Fruit fly (Drosophila melanogaster) whole organism, embryonic: ENCODE results near the gene Brms1.

Source experiments
- Asciz ChIP-seq: fragments of 200-800 bp; sonication (Bioruptor generic); optimal IDR thresholded peaks from 2 replicates; lab custom pipeline; 2017; ENCODE audit warnings: missing biosample characterization, mild to moderate bottlenecking, missing genetic modification characterization, missing genetic modification reagents
- Bgb ChIP-seq: fragments of 200-800 bp; sonication (Bioruptor generic); IDR thresholded peaks from 2 replicates; pipeline ENCODE4 v1.3.6; 2022; ENCODE audit warnings: missing biosample characterization, missing genetic modification characterization; ENCODE audit not compliant: partially characterized antibody
- Bteb2 ChIP-seq: fragments of 200-800 bp; sonication (Bioruptor generic); optimal IDR thresholded peaks from 2 replicates; lab custom pipeline; 2016; ENCODE audit warnings: missing biosample characterization, missing genetic modification characterization
- CG10274 ChIP-seq: fragments of 200-800 bp; sonication (Bioruptor generic); optimal IDR thresholded peaks from 3 replicates; lab custom pipeline; 2017; ENCODE audit warnings: missing biosample characterization, mild to moderate bottlenecking, missing genetic modification characterization
- CG12391 ChIP-seq: fragments of 200-800 bp; sonication (Bioruptor generic); optimal IDR thresholded peaks from 3 replicates; lab custom pipeline; 2018; ENCODE audit warnings: missing biosample characterization, mild to moderate bottlenecking, missing genetic modification characterization, moderate library complexity
- CG13287 ChIP-seq: fragments of 200-800 bp; sonication (Bioruptor generic); IDR thresholded peaks from 2 replicates; pipeline ENCODE4 v1.3.6; 2022; ENCODE audit warnings: missing biosample characterization, missing genetic modification characterization; ENCODE audit not compliant: partially characterized antibody
- CG13775 ChIP-seq: fragments of 200-800 bp; sonication (Bioruptor generic); optimal IDR thresholded peaks from 3 replicates; lab custom pipeline; 2017; ENCODE audit warnings: missing biosample characterization, mild to moderate bottlenecking, missing genetic modification characterization
- CG14965 ChIP-seq: fragments of 200-800 bp; sonication (Bioruptor generic); optimal IDR thresholded peaks from 2 replicates; lab custom pipeline; 2016; ENCODE audit warnings: missing biosample characterization, missing genetic modification characterization, borderline replicate concordance
- CG15011 ChIP-seq: fragments of 200-800 bp; sonication (Bioruptor generic); optimal IDR thresholded peaks from 3 replicates; lab custom pipeline; 2018; ENCODE audit warnings: missing biosample characterization, mild to moderate bottlenecking, missing genetic modification characterization
- CG15601 ChIP-seq: fragments of 200-800 bp; sonication (Bioruptor generic); optimal IDR thresholded peaks from 3 replicates; lab custom pipeline; 2019; ENCODE audit warnings: missing biosample characterization, mild to moderate bottlenecking, missing genetic modification characterization, moderate library complexity
- CG18476 ChIP-seq: fragments of 200-800 bp; sonication (Bioruptor generic); optimal IDR thresholded peaks from 2 replicates; lab custom pipeline; 2016; ENCODE audit warnings: missing biosample characterization, mild to moderate bottlenecking, missing genetic modification characterization
- CG2202 ChIP-seq: fragments of 200-800 bp; sonication (Bioruptor generic); optimal IDR thresholded peaks from 2 replicates; lab custom pipeline; 2018; ENCODE audit warnings: missing biosample characterization, mild to moderate bottlenecking, missing genetic modification characterization
- CG2712 ChIP-seq: fragments of 200-800 bp; optimal IDR thresholded peaks from 3 replicates; lab custom pipeline; 2019; ENCODE audit warnings: missing biosample characterization, mild to moderate bottlenecking, missing genetic modification characterization, moderate library complexity
- CG4404 ChIP-seq: fragments of 200-800 bp; sonication (Bioruptor generic); IDR thresholded peaks from 2 replicates; pipeline ENCODE4 v1.3.6; 2022; ENCODE audit warnings: missing biosample characterization, missing genetic modification characterization
- CG6654 ChIP-seq: fragments of 200-800 bp; sonication (Bioruptor generic); optimal IDR thresholded peaks from 2 replicates; lab custom pipeline; 2017; ENCODE audit warnings: missing biosample characterization, mild to moderate bottlenecking, missing genetic modification characterization
- CG7928 ChIP-seq: fragments of 200-800 bp; sonication (Bioruptor generic); optimal IDR thresholded peaks from 2 replicates; lab custom pipeline; 2017; ENCODE audit warnings: missing biosample characterization, mild to moderate bottlenecking, missing genetic modification characterization
- CG8478 ChIP-seq: fragments of >200 bp; optimal IDR thresholded peaks from 2 replicates; lab custom pipeline; 2018
- D ChIP-seq, 2 experiments: fragments of 200-800 bp in 1 of 2; fragments of >200 bp in 1 of 2; sonication (Bioruptor generic) in 1 of 2; optimal IDR thresholded peaks; 2 replicates in 1 of 2; 3 replicates in 1 of 2; lab custom pipeline; 2017; ENCODE audit warnings: mild to moderate bottlenecking in 1 of 2, missing biosample characterization in 1 of 2, missing genetic modification characterization in 1 of 2, missing genetic modification reagents in 1 of 2
- Dek ChIP-seq: fragments of 200-800 bp; sonication (Bioruptor generic); optimal IDR thresholded peaks from 3 replicates; lab custom pipeline; 2019; ENCODE audit warnings: missing biosample characterization, mild to moderate bottlenecking, missing genetic modification characterization, moderate library complexity
- Doc3 ChIP-seq: fragments of 200-800 bp; sonication (Bioruptor generic); IDR thresholded peaks from 3 replicates; pipeline ENCODE4 v1.3.6; 2022; ENCODE audit warnings: missing biosample characterization, missing genetic modification characterization; ENCODE audit not compliant: partially characterized antibody
- Drgx ChIP-seq: fragments of 200-800 bp; sonication (Bioruptor generic); IDR thresholded peaks from 2 replicates; pipeline ENCODE4 v1.3.6; 2022; ENCODE audit warnings: missing biosample characterization, missing genetic modification characterization
- H2.0 ChIP-seq: fragments of 200-800 bp; sonication (Bioruptor generic); IDR thresholded peaks from 2 replicates; pipeline ENCODE4 v1.3.6; 2022; ENCODE audit warnings: missing biosample characterization, missing genetic modification characterization
- HHEX ChIP-seq: fragments of 200-800 bp; sonication (Bioruptor generic); optimal IDR thresholded peaks from 3 replicates; lab custom pipeline; 2017; ENCODE audit warnings: missing biosample characterization, mild to moderate bottlenecking, missing genetic modification characterization, missing genetic modification reagents
- Hey ChIP-seq: fragments of 200-800 bp; sonication (Bioruptor generic); optimal IDR thresholded peaks from 3 replicates; lab custom pipeline; 2018; ENCODE audit warnings: missing biosample characterization, mild to moderate bottlenecking, missing genetic modification characterization
- HmgZ ChIP-seq: fragments of 200-800 bp; sonication (Bioruptor generic); optimal IDR thresholded peaks from 2 replicates; lab custom pipeline; 2018; ENCODE audit warnings: missing biosample characterization, mild to moderate bottlenecking, missing genetic modification characterization
- MBD-R2 ChIP-seq: fragments of 200-800 bp; sonication (Bioruptor generic); IDR thresholded peaks from 2 replicates; pipeline ENCODE4 v1.3.6; 2022; ENCODE audit warnings: missing biosample characterization, missing genetic modification characterization
- Max ChIP-seq: fragments of 200-800 bp; sonication (Bioruptor generic); optimal IDR thresholded peaks from 2 replicates; lab custom pipeline; 2016; ENCODE audit warnings: missing biosample characterization, mild to moderate bottlenecking, missing genetic modification characterization
- Mrtf ChIP-seq: fragments of 200-800 bp; sonication (Bioruptor generic); IDR thresholded peaks from 3 replicates; pipeline ENCODE4 v1.3.6; 2022; ENCODE audit warnings: missing biosample characterization, missing genetic modification characterization
- Nf-YB ChIP-seq: fragments of 200-800 bp; sonication (Bioruptor generic); optimal IDR thresholded peaks from 3 replicates; lab custom pipeline; 2019; ENCODE audit warnings: missing biosample characterization, mild to moderate bottlenecking, missing genetic modification characterization, moderate library complexity
- Opbp ChIP-seq: fragments of 200-800 bp; sonication (Bioruptor generic); IDR thresholded peaks from 3 replicates; pipeline ENCODE4 v1.3.6; 2022; ENCODE audit warnings: missing biosample characterization, missing genetic modification characterization; ENCODE audit not compliant: partially characterized antibody
- Optix ChIP-seq: fragments of 200-800 bp; sonication (Bioruptor generic); IDR thresholded peaks from 3 replicates; pipeline ENCODE4 v1.3.6; 2022; ENCODE audit warnings: missing biosample characterization, missing genetic modification characterization
- Sin3A ChIP-seq: fragments of >200 bp; optimal IDR thresholded peaks from 2 replicates; lab custom pipeline; 2018
- Sry-δ ChIP-seq: fragments of 200-800 bp; sonication (Bioruptor generic); optimal IDR thresholded peaks from 2 replicates; lab custom pipeline; 2016; ENCODE audit warnings: missing biosample characterization, missing genetic modification characterization
- YL-1 ChIP-seq: fragments of 200-800 bp; sonication (Bioruptor generic); optimal IDR thresholded peaks from 3 replicates; lab custom pipeline; 2017; ENCODE audit warnings: missing biosample characterization, mild to moderate bottlenecking, missing genetic modification characterization
- abd-A ChIP-seq: fragments of 200-800 bp; sonication (Bioruptor generic); optimal IDR thresholded peaks from 3 replicates; lab custom pipeline; 2019; ENCODE audit warnings: missing biosample characterization, mild to moderate bottlenecking, missing genetic modification characterization, moderate library complexity
- al ChIP-seq: fragments of 200-800 bp; sonication (Bioruptor generic); IDR thresholded peaks from 2 replicates; pipeline ENCODE4 v1.3.6; 2022; ENCODE audit warnings: missing biosample characterization, missing genetic modification characterization
- amos ChIP-seq: fragments of 200-800 bp; sonication (Bioruptor generic); IDR thresholded peaks from 2 replicates; pipeline ENCODE4 v1.3.6; 2022; ENCODE audit warnings: missing biosample characterization, missing genetic modification characterization; ENCODE audit not compliant: partially characterized antibody
- ap ChIP-seq: fragments of 200-800 bp; sonication (Bioruptor generic); IDR thresholded peaks from 2 replicates; pipeline ENCODE4 v1.3.6; 2022; ENCODE audit warnings: missing biosample characterization, missing genetic modification characterization
- bsh ChIP-seq, 2 experiments: fragments of 200-800 bp; sonication (Bioruptor generic); optimal IDR thresholded peaks; 2 replicates each; lab custom pipeline; 2017 to 2018; ENCODE audit warnings: mild to moderate bottlenecking in 2 of 2, missing biosample characterization in 2 of 2, missing genetic modification characterization in 2 of 2, moderate library complexity in 1 of 2
- hkb ChIP-seq, 2 experiments: fragments of 200-800 bp in 1 of 2; fragments of >200 bp in 1 of 2; sonication (Bioruptor generic) in 1 of 2; IDR thresholded peaks in 1 of 2; optimal IDR thresholded peaks in 1 of 2; 2 replicates each; pipeline versions ENCODE4 v1.3.6 to Lab custom; 2017 to 2022; ENCODE audit warnings: missing biosample characterization in 1 of 2, missing genetic modification characterization in 1 of 2
- inv ChIP-seq: fragments of 200-800 bp; sonication (Bioruptor generic); IDR thresholded peaks from 2 replicates; pipeline ENCODE4 v1.3.6; 2022; ENCODE audit warnings: missing biosample characterization, missing genetic modification characterization; ENCODE audit not compliant: partially characterized antibody
- nerfin-2 ChIP-seq: fragments of 200-800 bp; sonication (Bioruptor generic); IDR thresholded peaks from 2 replicates; pipeline ENCODE4 v1.3.6; 2022; ENCODE audit warnings: missing biosample characterization, missing genetic modification characterization; ENCODE audit not compliant: partially characterized antibody
- phol ChIP-seq: fragments of 200-800 bp; sonication (Bioruptor generic); optimal IDR thresholded peaks from 3 replicates; lab custom pipeline; 2018; ENCODE audit warnings: missing biosample characterization, mild to moderate bottlenecking, missing genetic modification characterization, moderate library complexity
- run ChIP-seq: fragments of 200-800 bp; sonication (Bioruptor generic); optimal IDR thresholded peaks from 3 replicates; lab custom pipeline; 2018; ENCODE audit warnings: missing biosample characterization, mild to moderate bottlenecking, missing genetic modification characterization
- sens ChIP-seq: fragments of 200-800 bp; sonication (Bioruptor generic); peaks from one replicate; lab custom pipeline; 2016; ENCODE audit warnings: missing biosample characterization, missing genetic modification characterization
- slbo ChIP-seq: fragments of 200-800 bp; sonication (Bioruptor generic); IDR thresholded peaks from 2 replicates; pipeline ENCODE4 v1.3.6; 2022; ENCODE audit warnings: missing biosample characterization, missing genetic modification characterization
- tll ChIP-seq, 2 experiments: fragments of 200-800 bp in 1 of 2; fragments of >200 bp in 1 of 2; sonication (Bioruptor generic) in 1 of 2; optimal IDR thresholded peaks; 2 replicates each; lab custom pipeline; 2017 to 2019; ENCODE audit warnings: missing biosample characterization in 2 of 2, missing genetic modification characterization in 2 of 2, mild to moderate bottlenecking in 1 of 2, moderate library complexity in 1 of 2
- unc-4 ChIP-seq: fragments of 200-800 bp; sonication (Bioruptor generic); IDR thresholded peaks from 2 replicates; pipeline ENCODE4 v1.3.6; 2022; ENCODE audit warnings: missing biosample characterization, missing genetic modification characterization; ENCODE audit not compliant: partially characterized antibody
- yki ChIP-seq: fragments of >200 bp; optimal IDR thresholded peaks from 3 replicates; lab custom pipeline; 2018

The Brms1 gene

dm6 chrX:12903099-12903616, 6.3 kb downstream of the Brms1 start, which contains the start of gene Flad1 (continued):
- TF ChIP-seq Bgb (GFP tag; lab: Robert Waterston, UW) (peak; percentile 52; the same call in 1 of the 2 replicates), CG2202 (tag; lab: Kevin White, UChicago) (no peak), phol (tag; lab: Kevin White, UChicago) (no peak), run (tag; lab: Kevin White, UChicago) (no peak), YL-1 (GFP tag; lab: Kevin White, UChicago) (peak; percentile 72), CG4404 (GFP tag; lab: Robert Waterston, UW) (no peak), Mrtf (GFP tag; lab: Robert Waterston, UW) (no peak), CG12391 (tag; lab: Kevin White, UChicago) (no peak), CG13287 (GFP tag; lab: Robert Waterston, UW) (peak; percentile 69), CG14965 (GFP tag; lab: Kevin White, UChicago) (no peak), ap (no peak), tll (GFP tag; optimal IDR thresholded peaks at IDR 0.05; lab: Kevin White, UChicago) (no peak), CG6654 (GFP tag; lab: Kevin White, UChicago) (no peak), Optix (GFP tag; lab: Robert Waterston, UW) (no peak), CG8478 (lab: Kevin White, UChicago) (peak; percentile 88), Sin3A (peak; percentile 14), unc-4 (GFP tag; lab: Robert Waterston, UW) (peak; percentile 70; the same call in 1 of the 2 replicates), Sry-δ (GFP tag; lab: Kevin White, UChicago) (peak; percentile 45), CG18476 (GFP tag; lab: Kevin White, UChicago) (no peak), Max (GFP tag; lab: Kevin White, UChicago) (peak; percentile 19), Hey (tag; lab: Kevin White, UChicago) (no peak), yki (lab: Kevin White, UChicago) (no peak), hkb (optimal IDR thresholded peaks at IDR 0.05; lab: Kevin White, UChicago) (no peak), hkb (GFP tag; IDR thresholded peaks at IDR 0.05; lab: Robert Waterston, UW) (no peak), Opbp (GFP tag; lab: Robert Waterston, UW) (peak; percentile 20; the same call in 1 of the 3 replicates), Bteb2 (no peak), slbo (GFP tag; lab: Robert Waterston, UW) (no peak), CG15601 (tag; lab: Kevin White, UChicago) (no peak), Drgx (no peak), sens (peak; percentile 17), Dek (no peak), D (optimal IDR thresholded peaks at IDR 0.05; lab: Kevin White, UChicago) (no peak), D (GFP tag; optimal IDR thresholded peaks at IDR 0.05; lab: Kevin White, UChicago) (no peak), amos (GFP tag; lab: Robert Waterston, UW) (peak; percentile 57; the same call in 1 of the 2 replicates), HHEX (no peak), HmgZ (tag; lab: Kevin White, UChicago) (no peak), Nf-YB (no peak), CG2712 (tag; lab: Kevin White, UChicago) (no peak), inv (0 out of 2 replicates have a peak, but pooled peaks have one; percentile 28), nerfin-2 (GFP tag; lab: Robert Waterston, UW) (peak; percentile 31; the same call in 1 of the 2 replicates), CG15011 (GFP tag; lab: Kevin White, UChicago) (no peak), H2.0 (GFP tag; lab: Robert Waterston, UW) (no peak), CG10274 (GFP tag; lab: Kevin White, UChicago) (no peak), al (GFP tag; lab: Robert Waterston, UW) (no peak), MBD-R2 (GFP tag; lab: Robert Waterston, UW) (peak; percentile 49), bsh (GFP tag; optimal IDR thresholded peaks at IDR 0.05; lab: Kevin White, UChicago) (no peak), Asciz (GFP tag; lab: Kevin White, UChicago) (no peak), abd-A (peak; percentile 16), CG13775 (GFP tag; lab: Kevin White, UChicago) (no peak), CG7928 (GFP tag; lab: Kevin White, UChicago) (no peak), Doc3 (GFP tag; lab: Robert Waterston, UW) (0 out of 3 replicates have a peak, but pooled peaks have one; percentile 41)
